Fruit fly (Drosophila melanogaster): ENCODE measurements around the gene CG34417.

Gene CG34417

DNA sequence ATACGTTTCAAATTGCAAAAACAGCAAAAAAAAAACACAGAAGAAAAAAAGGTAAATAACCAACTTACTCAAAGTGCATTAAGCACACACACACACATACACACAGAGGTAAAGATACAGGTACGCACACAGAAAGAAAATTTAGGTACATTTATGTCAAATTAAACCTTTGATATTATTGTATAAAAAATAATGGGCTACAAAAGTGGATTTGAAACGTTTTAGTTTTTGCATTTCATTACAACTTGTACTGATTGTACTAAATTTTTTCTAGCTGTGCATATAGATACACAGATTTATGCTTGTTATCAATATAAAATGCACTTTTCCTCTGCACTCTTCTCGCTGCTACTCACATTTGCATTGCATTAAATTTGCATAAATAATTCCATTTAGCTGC, 76.8 kb downstream of the CG34417 start:
- TF ChIP-seq Rel (GFP tag; optimal IDR thresholded peaks at IDR 0.05) (no peak), Rel (tag; optimal IDR thresholded peaks at IDR 0.05) (no peak), Hnf4 (GFP tag; optimal IDR thresholded peaks at IDR 0.05) (no peak), OdsH (GFP tag; optimal IDR thresholded peaks at IDR 0.05) (no peak), Sp1 (GFP tag; optimal IDR thresholded peaks at IDR 0.05) (no peak), foxo (GFP tag; optimal IDR thresholded peaks at IDR 0.05) (no peak), sv (GFP tag; optimal IDR thresholded peaks at IDR 0.05) (no peak)

DNA sequence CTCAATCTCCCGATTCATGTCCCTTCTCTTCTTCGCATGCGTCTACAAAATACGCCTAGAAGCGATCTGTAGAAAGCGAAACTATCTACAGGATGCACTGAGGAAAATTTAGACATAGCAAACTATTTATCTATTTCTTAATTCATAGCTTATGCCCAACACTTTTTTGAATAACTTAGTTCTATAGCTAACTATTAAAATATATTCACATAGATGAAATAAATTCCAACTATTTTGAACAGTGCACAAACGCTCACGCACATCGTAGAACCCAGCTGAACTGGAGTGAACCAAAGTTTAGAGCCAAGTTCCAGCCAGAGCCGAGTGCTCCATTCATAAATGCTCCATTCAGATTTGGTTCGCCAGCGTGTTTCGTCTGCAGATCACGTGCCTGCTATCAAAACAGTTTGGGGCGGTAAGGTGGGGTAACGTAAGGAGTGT, 81.0 kb downstream of the CG34417 start:
- TF ChIP-seq sv (GFP tag; optimal IDR thresholded peaks at IDR 0.05) (peak; percentile 18), Mio (GFP tag; optimal IDR thresholded peaks at IDR 0.05) (no peak)

DNA sequence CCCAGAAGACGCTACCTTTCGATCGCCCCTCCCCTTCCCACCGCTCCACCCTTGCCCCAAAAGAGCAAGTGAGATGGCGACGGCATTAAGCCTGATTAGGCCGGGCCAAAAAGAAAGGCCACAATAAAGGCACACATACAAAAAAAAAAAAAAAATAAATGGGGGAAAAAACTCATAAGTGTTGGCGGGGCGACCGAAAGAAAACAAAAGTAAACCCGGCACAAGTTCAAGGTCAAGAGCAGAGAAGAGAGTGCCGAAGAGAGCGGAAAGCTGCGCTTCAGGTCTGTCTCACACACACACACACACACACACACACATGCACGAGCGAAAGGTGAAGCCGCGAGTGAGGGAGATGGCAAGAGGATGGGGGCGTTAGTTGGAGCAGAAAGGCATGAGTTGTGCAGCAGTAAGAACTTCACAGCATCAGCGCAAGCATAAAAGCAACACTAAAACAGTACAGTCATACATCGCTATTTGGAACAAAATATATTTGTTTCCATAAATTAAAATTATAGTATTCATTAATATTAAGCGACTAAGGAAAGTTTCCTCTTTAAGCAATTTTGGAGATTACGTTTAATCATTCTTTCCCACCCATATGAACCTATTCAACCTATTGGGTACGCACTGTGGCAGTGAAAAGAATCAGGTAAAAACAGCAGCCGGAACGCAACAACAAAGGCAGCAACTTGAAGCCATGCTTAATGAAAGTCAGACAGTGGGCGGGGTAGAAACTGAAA, 83.6 kb downstream of the CG34417 start:
- TF ChIP-seq pan (optimal IDR thresholded peaks at IDR 0.05), result no peak
- TF ChIP-seq N (GFP tag; optimal IDR thresholded peaks at IDR 0.05), result no peak
- no peak for TF ChIP-seq GATAd (GFP tag; optimal IDR thresholded peaks at IDR 0.05)
- no peak for TF ChIP-seq jim (GFP tag; optimal IDR thresholded peaks at IDR 0.05)
- TF ChIP-seq Jra (GFP tag; optimal IDR thresholded peaks at IDR 0.05), result peak; percentile 55
- TF ChIP-seq Hr83 (GFP tag; optimal IDR thresholded peaks at IDR 0.05; ENCODE audit: poor library complexity, severe bottlenecking), result no peak
- peak; percentile 64 for TF ChIP-seq CG9705 (GFP tag; optimal IDR thresholded peaks at IDR 0.05)
- TF ChIP-seq tai (GFP tag; optimal IDR thresholded peaks at IDR 0.05), result peak; percentile 73
- peak; percentile 90 for TF ChIP-seq OdsH (GFP tag; optimal IDR thresholded peaks at IDR 0.05)
- TF ChIP-seq Hnf4 (GFP tag; optimal IDR thresholded peaks at IDR 0.05), result peak; percentile 83
- peak; percentile 84 for TF ChIP-seq brk (GFP tag; optimal IDR thresholded peaks at IDR 0.05)
- peak; percentile 81 for TF ChIP-seq fru (GFP tag; optimal IDR thresholded peaks at IDR 0.05)
- TF ChIP-seq rgr (GFP tag; optimal IDR thresholded peaks at IDR 0.05), result peak; percentile 86
- peak; percentile 72 for TF ChIP-seq br (GFP tag; optimal IDR thresholded peaks at IDR 0.05)
- TF ChIP-seq HLH106 (tag; optimal IDR thresholded peaks at IDR 0.05), result peak; percentile 90
- TF ChIP-seq Dfd (GFP tag; optimal IDR thresholded peaks at IDR 0.05), result no peak
- TF ChIP-seq Rel (GFP tag; optimal IDR thresholded peaks at IDR 0.05), result peak; percentile 28
- peak; percentile 48 for TF ChIP-seq Rel (tag; optimal IDR thresholded peaks at IDR 0.05)
- no peak for TF ChIP-seq CrebA (GFP tag; optimal IDR thresholded peaks at IDR 0.05; ENCODE audit: borderline replicate concordance)
- TF ChIP-seq Dif (GFP tag; optimal IDR thresholded peaks at IDR 0.05; ENCODE audit: partially characterized antibody), result no peak
- no peak for TF ChIP-seq Myc (optimal IDR thresholded peaks at IDR 0.05)
- TF ChIP-seq dmrt93B (GFP tag; optimal IDR thresholded peaks at IDR 0.05), result peak; percentile 71
- TF ChIP-seq sv (GFP tag; optimal IDR thresholded peaks at IDR 0.05), result no peak
- peak; percentile 89 for TF ChIP-seq Sp1 (GFP tag; optimal IDR thresholded peaks at IDR 0.05)
- TF ChIP-seq sage (GFP tag; optimal IDR thresholded peaks at IDR 0.05), result peak; percentile 79
- peak; percentile 61 for TF ChIP-seq CG32264 (GFP tag; optimal IDR thresholded peaks at IDR 0.05)
- TF ChIP-seq foxo (GFP tag; optimal IDR thresholded peaks at IDR 0.05), result peak in 1 of 2 experiments; percentile 87
- peak; percentile 82 for TF ChIP-seq psq (GFP tag; optimal IDR thresholded peaks at IDR 0.05)
- no peak for TF ChIP-seq dsf (GFP tag; optimal IDR thresholded peaks at IDR 0.05; ENCODE audit: borderline replicate concordance)
- peak; percentile 84 for TF ChIP-seq ey (GFP tag; optimal IDR thresholded peaks at IDR 0.05)
- TF ChIP-seq usp (GFP tag; optimal IDR thresholded peaks at IDR 0.05), result no peak
- no peak for TF ChIP-seq Abd-B (GFP tag; optimal IDR thresholded peaks at IDR 0.05)
- TF ChIP-seq Hr78 (GFP tag; optimal IDR thresholded peaks at IDR 0.05), result no peak
- no peak for TF ChIP-seq Vsx2 (GFP tag; optimal IDR thresholded peaks at IDR 0.05; ENCODE audit: partially characterized antibody)
- no peak for TF ChIP-seq lola (GFP tag; optimal IDR thresholded peaks at IDR 0.05)
- no peak for TF ChIP-seq Mio (GFP tag; optimal IDR thresholded peaks at IDR 0.05)
- TF ChIP-seq h (GFP tag; optimal IDR thresholded peaks at IDR 0.05), result peak; percentile 87
- peak; percentile 89 for TF ChIP-seq woc (GFP tag; optimal IDR thresholded peaks at IDR 0.05)
- peak in 1 of 2 experiments; percentile 3 for TF ChIP-seq dl (GFP tag; optimal IDR thresholded peaks at IDR 0.05; ENCODE audit: insufficient read depth in 1 of 2, partially characterized antibody in 2 of 2)

Measured in whole organism, wandering third instar larva.